Fruit fly (Drosophila melanogaster) Kc167 (cell line): ENCODE results near the gene CG31249.

Experiments
- Myc ChIP-seq: fragments of >200 bp; optimal IDR thresholded peaks from 2 replicates; lab custom pipeline; 2017; ENCODE audit warnings: missing external identifiers
- psq ChIP-seq: fragments of >200 bp; optimal IDR thresholded peaks from 2 replicates; lab custom pipeline; 2017; ENCODE audit warnings: missing external identifiers

DNA sequence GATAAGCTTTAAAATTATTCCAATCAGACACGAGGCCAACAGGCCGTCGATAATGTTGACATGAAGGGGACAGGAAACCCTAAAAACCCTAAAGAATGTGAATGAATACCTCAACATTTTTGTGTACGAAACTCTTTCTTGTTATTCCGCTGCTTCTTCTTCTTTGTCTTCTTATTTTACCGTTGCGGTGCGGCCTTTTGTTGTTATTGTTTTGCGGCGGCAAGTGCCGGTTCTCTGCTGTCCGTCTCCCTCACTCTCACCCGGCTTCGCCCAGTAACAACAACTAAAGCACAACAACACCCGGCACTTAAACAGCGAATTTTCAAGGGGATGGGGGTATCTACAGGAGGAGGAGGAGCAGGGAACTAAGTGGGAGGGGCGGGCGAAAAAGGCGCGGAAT, 27.5 kb upstream of the CG31249 start:
- TF ChIP-seq psq (lab: Kevin White, UChicago) (no peak), Myc (lab: Kevin White, UChicago) (no peak)
